Fruit fly (Drosophila melanogaster) whole organism, adult: ENCODE results near the gene Pyroxd1.

Source experiments
- CG11617 ChIP-seq: fragments of 200-800 bp; sonication (Bioruptor generic); optimal IDR thresholded peaks from 2 replicates; lab custom pipeline; 2017; ENCODE audit warnings: mild to moderate bottlenecking, missing biosample characterization, missing genetic modification reagents, missing genetic modification characterization
- CG12768 ChIP-seq: fragments of 200-800 bp; sonication (Bioruptor generic); optimal IDR thresholded peaks from 2 replicates; lab custom pipeline; 2017; ENCODE audit warnings: missing biosample characterization, missing genetic modification characterization, mild to moderate bottlenecking, moderate library complexity, missing genetic modification reagents
- CG14711 ChIP-seq: fragments of 200-800 bp; sonication (Bioruptor generic); optimal IDR thresholded peaks from 2 replicates; lab custom pipeline; 2018; ENCODE audit warnings: missing biosample characterization, mild to moderate bottlenecking, missing genetic modification characterization, moderate library complexity
- CG1620 ChIP-seq: fragments of 200-800 bp; sonication (Bioruptor generic); optimal IDR thresholded peaks from 2 replicates; lab custom pipeline; 2016; ENCODE audit warnings: missing biosample characterization, missing genetic modification characterization
- CG33017 ChIP-seq: fragments of 200-800 bp; sonication (Bioruptor generic); optimal IDR thresholded peaks from 2 replicates; lab custom pipeline; 2018; ENCODE audit warnings: missing biosample characterization, mild to moderate bottlenecking, missing genetic modification characterization, moderate library complexity
- CG5204 ChIP-seq: fragments of 200-800 bp; sonication (Bioruptor generic); optimal IDR thresholded peaks from 2 replicates; lab custom pipeline; 2016; ENCODE audit warnings: missing biosample characterization, missing genetic modification characterization
- CG7045 ChIP-seq: fragments of 200-800 bp; sonication (Bioruptor generic); optimal IDR thresholded peaks from 2 replicates; lab custom pipeline; 2017; ENCODE audit warnings: missing biosample characterization, mild to moderate bottlenecking, missing genetic modification characterization
- CG7101 ChIP-seq: fragments of 200-800 bp; sonication (Bioruptor generic); optimal IDR thresholded peaks from 2 replicates; lab custom pipeline; 2018; ENCODE audit warnings: missing biosample characterization, mild to moderate bottlenecking, missing genetic modification characterization, moderate library complexity
- Clk ChIP-seq: fragments of 200-800 bp; sonication (Bioruptor generic); optimal IDR thresholded peaks from 2 replicates; lab custom pipeline; 2017; ENCODE audit warnings: missing biosample characterization, missing genetic modification characterization
- Crg-1 ChIP-seq: fragments of 200-800 bp; sonication (Bioruptor generic); optimal IDR thresholded peaks from 2 replicates; lab custom pipeline; 2016; ENCODE audit warnings: missing biosample characterization, missing genetic modification characterization
- Hr96 ChIP-seq: fragments of 200-800 bp; sonication (Bioruptor generic); optimal IDR thresholded peaks from 2 replicates; lab custom pipeline; 2016; ENCODE audit warnings: missing biosample characterization, missing genetic modification characterization
- Mnt ChIP-seq: fragments of 200-800 bp; sonication (Bioruptor generic); optimal IDR thresholded peaks from 2 replicates; lab custom pipeline; 2016; ENCODE audit warnings: missing biosample characterization, mild to moderate bottlenecking, missing genetic modification characterization
- bab1 ChIP-seq: fragments of 200-800 bp; sonication (Bioruptor generic); optimal IDR thresholded peaks from 3 replicates; lab custom pipeline; 2019; ENCODE audit warnings: missing biosample characterization, mild to moderate bottlenecking, missing genetic modification characterization, moderate library complexity
- cic ChIP-seq: fragments of 200-800 bp; sonication (Bioruptor generic); optimal IDR thresholded peaks from 2 replicates; lab custom pipeline; 2017; ENCODE audit warnings: missing biosample characterization, mild to moderate bottlenecking, missing genetic modification characterization, moderate library complexity
- cnc ChIP-seq, 2 experiments: fragments of >200 bp; optimal IDR thresholded peaks; 2 replicates each; lab custom pipeline; 2017
- kay ChIP-seq: fragments of 200-800 bp; sonication (Bioruptor generic); peaks from one replicate; lab custom pipeline; 2016; ENCODE audit warnings: missing biosample characterization, missing genetic modification characterization, borderline replicate concordance
- ovo ChIP-seq: fragments of 200-800 bp; sonication (Bioruptor generic); optimal IDR thresholded peaks from 2 replicates; lab custom pipeline; 2016; ENCODE audit warnings: missing biosample characterization, missing genetic modification characterization
- pad ChIP-seq: fragments of 200-800 bp; sonication (Bioruptor generic); optimal IDR thresholded peaks from 3 replicates; lab custom pipeline; 2017; ENCODE audit warnings: missing biosample characterization, missing genetic modification characterization, mild to moderate bottlenecking, moderate library complexity, missing genetic modification reagents
- tj ChIP-seq: fragments of 200-800 bp; sonication (Bioruptor generic); optimal IDR thresholded peaks from 3 replicates; lab custom pipeline; 2017; ENCODE audit warnings: missing biosample characterization, mild to moderate bottlenecking, missing genetic modification characterization, moderate library complexity
- toe ChIP-seq: fragments of 200-800 bp; sonication (Bioruptor generic); optimal IDR thresholded peaks from 2 replicates; lab custom pipeline; 2016; ENCODE audit warnings: missing biosample characterization, missing genetic modification characterization

Gene Pyroxd1

DNA sequence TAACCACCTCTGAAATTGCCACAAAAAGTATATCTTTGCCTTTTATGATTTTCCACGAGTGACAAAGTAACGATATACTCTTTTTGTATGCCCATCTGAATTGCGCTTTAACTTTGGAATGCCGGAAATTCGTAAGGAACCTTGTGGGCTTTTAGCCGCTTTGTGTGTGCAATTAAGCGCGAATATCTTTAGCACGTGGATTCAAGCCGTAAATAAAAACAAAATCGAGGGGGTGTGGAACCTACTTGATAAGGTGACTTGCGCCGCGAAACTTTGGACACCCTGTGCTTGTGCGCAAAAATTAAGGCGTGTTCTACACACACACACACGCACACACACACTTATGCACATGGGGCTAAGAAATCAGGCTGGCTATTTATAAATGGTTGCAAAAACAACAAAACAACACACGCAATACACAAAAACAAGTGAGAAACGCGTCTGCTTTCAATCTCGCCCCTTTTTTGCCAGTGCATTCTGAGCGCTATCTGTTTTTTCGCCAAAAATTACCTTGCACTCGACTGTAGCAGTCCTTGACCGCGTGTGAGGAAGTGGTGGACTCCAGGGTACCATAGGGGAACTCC is 7.1 kb upstream of the Pyroxd1 start:
- TF ChIP-seq pad (GFP tag; lab: Kevin White, UChicago) (peak; percentile 42), Hr96 (GFP tag; lab: Kevin White, UChicago) (no peak), Mnt (GFP tag; lab: Kevin White, UChicago) (peak; percentile 67)

DNA sequence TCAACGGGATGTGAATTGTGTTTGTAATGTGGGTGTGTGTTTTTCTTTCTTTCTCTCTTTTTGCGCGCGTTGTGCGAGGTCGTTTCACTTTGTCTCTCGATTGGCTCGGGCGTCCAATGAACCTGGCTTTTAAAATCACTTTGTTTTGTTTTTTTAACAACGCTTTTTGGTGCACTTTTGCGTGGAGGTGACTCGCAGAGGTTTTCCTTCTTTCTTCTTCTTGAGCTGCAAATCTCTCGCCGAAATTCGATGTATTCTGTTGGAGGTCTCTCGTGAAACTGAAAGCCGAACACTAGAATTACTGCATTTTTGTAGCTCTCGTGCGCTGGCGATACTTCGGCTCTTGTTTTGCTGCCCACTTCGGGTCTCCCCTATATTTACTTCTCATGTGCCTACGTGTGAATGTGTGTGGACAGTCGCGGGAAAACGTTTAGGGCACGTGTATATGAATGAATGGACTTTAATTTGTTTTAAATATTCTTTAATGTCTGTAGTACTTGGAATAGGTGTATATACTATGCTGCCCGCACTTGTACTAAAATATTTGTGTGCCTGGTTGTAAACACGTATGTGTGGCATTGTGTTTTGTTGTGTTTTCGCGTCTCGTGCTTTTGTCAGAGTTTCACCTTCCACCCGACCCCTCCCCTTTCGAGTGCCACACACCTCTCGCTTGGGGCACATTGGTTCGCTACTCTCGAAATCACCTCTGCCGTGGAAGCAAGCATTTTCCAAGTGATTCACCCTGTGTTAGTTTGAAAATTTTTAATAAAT is 6.3 kb upstream of the Pyroxd1 start, which contains the start of gene fok:
TSS of gene fok (minus strand) at position 286 of the 771 bp plus-strand sequence.
- TF ChIP-seq cnc (optimal IDR thresholded peaks at IDR 0.05; lab: Kevin White, UChicago) (no peak), Hr96 (GFP tag; lab: Kevin White, UChicago) (peak; percentile 98), CG1620 (GFP tag; lab: Kevin White, UChicago) (peak; percentile 92), cic (peak; percentile 98), CG7101 (tag; lab: Kevin White, UChicago) (peak; percentile 98), CG5204 (GFP tag; lab: Kevin White, UChicago) (peak; percentile 98), kay (GFP tag; lab: Kevin White, UChicago) (peak; percentile 99), pad (GFP tag; lab: Kevin White, UChicago) (peak; percentile 93), CG11617 (peak; percentile 98), Crg-1 (peak; percentile 92), CG7045 (GFP tag; lab: Kevin White, UChicago) (peak; percentile 98), tj (GFP tag; lab: Kevin White, UChicago) (peak; percentile 91), CG12768 (GFP tag; lab: Kevin White, UChicago) (peak; percentile 98), bab1 (GFP tag; lab: Kevin White, UChicago) (peak; percentile 97), CG14711 (tag; lab: Kevin White, UChicago) (peak; percentile 91), Clk (peak; percentile 96), CG33017 (tag; lab: Kevin White, UChicago) (peak; percentile 98), toe (GFP tag; lab: Kevin White, UChicago) (peak; percentile 98), ovo (peak; percentile 95), Mnt (GFP tag; lab: Kevin White, UChicago) (peak; percentile 96)

DNA sequence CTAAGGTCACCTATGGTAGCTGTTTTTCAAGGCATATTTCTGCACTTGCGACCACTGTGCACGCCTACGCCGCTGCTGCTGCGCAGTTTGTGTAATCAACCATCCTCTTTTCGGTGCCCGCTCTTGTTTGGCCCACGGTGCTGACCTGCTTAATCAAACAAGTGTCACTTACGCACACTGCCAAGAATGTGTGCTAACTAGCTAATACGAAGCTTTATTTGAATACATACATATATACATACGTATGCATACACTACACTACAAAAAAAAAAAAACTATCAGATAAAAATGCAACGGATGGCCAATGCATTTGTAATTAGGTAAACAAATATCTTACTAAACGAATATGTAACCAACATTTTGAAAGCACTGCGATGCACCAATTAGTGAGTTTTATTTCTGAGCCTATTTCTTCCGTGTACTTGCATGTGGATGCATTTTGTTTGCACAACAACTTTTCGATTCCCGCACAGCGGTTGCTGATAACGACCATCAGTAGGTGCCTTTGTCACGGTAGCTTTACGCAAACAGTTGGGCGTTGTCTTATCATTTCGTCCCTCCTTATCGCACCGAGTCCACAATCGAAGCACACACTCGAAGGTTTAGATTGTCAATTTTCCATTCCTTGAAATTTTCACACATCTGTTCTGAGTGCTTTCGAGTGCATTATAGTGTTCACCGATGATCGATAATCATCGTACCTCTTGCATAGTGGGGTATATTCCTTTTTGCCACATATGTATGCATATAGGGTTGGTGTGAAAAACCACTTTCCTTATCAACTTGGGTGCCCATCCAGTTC is 4.7 kb upstream of the Pyroxd1 start:
- peak; percentile 86 for TF ChIP-seq CG5204 (GFP tag; lab: Kevin White, UChicago)
- TF ChIP-seq Mnt (GFP tag; lab: Kevin White, UChicago), result peak; percentile 89
- peak; percentile 77 for TF ChIP-seq tj (GFP tag; lab: Kevin White, UChicago)
- peak; percentile 31 for TF ChIP-seq bab1 (GFP tag; lab: Kevin White, UChicago)
- TF ChIP-seq CG14711 (tag; lab: Kevin White, UChicago), result peak; percentile 90
- peak; percentile 95 for TF ChIP-seq cic
- peak; percentile 76 for TF ChIP-seq Hr96 (GFP tag; lab: Kevin White, UChicago)
- peak; percentile 30 for TF ChIP-seq CG1620 (GFP tag; lab: Kevin White, UChicago)
- peak; percentile 90 for TF ChIP-seq CG11617
- TF ChIP-seq CG33017 (tag; lab: Kevin White, UChicago), result peak; percentile 94
- no peak for TF ChIP-seq cnc (optimal IDR thresholded peaks at IDR 0.05; lab: Kevin White, UChicago)
- TF ChIP-seq toe (GFP tag; lab: Kevin White, UChicago), result peak; percentile 29
- peak; percentile 93 for TF ChIP-seq CG7101 (tag; lab: Kevin White, UChicago)
- no peak for TF ChIP-seq kay (GFP tag; lab: Kevin White, UChicago)
- TF ChIP-seq Clk, result peak; percentile 65
- TF ChIP-seq CG7045 (GFP tag; lab: Kevin White, UChicago), result peak; percentile 67
- TF ChIP-seq pad (GFP tag; lab: Kevin White, UChicago), result peak; percentile 61
- peak; percentile 62 for TF ChIP-seq Crg-1
- peak; percentile 92 for TF ChIP-seq CG12768 (GFP tag; lab: Kevin White, UChicago)
- TF ChIP-seq ovo, result peak; percentile 76

- TF ChIP-seq cic (peak; percentile 25), toe (GFP tag; lab: Kevin White, UChicago) (peak; percentile 85), bab1 (GFP tag; lab: Kevin White, UChicago) (peak; percentile 31), CG5204 (GFP tag; lab: Kevin White, UChicago) (peak; percentile 52), CG7101 (tag; lab: Kevin White, UChicago) (peak; percentile 61), Clk (peak; percentile 36), CG7045 (GFP tag; lab: Kevin White, UChicago) (peak; percentile 21), CG33017 (tag; lab: Kevin White, UChicago) (peak; percentile 12), Hr96 (GFP tag; lab: Kevin White, UChicago) (peak; percentile 0), pad (GFP tag; lab: Kevin White, UChicago) (peak; percentile 37), CG11617 (peak; percentile 59), Mnt (GFP tag; lab: Kevin White, UChicago) (peak; percentile 71), kay (GFP tag; lab: Kevin White, UChicago) (no peak), cnc (optimal IDR thresholded peaks at IDR 0.05; lab: Kevin White, UChicago) (no peak), CG12768 (GFP tag; lab: Kevin White, UChicago) (no peak), CG14711 (tag; lab: Kevin White, UChicago) (peak; percentile 55), Crg-1 (peak; percentile 36), CG1620 (GFP tag; lab: Kevin White, UChicago) (peak; percentile 55), tj (GFP tag; lab: Kevin White, UChicago) (peak; percentile 57), ovo (no peak)
These were observed 2.6 kb downstream of the Pyroxd1 start, which contains the start of the genes Taf13 and nesd for dm6 chr2L:20093794-20094193. Taf13 (minus strand) TSS chr2L:20093849. nesd (plus strand) TSS chr2L:20093972.
